Worm (Caenorhabditis elegans): ENCODE results near the gene best-5.

DNA sequence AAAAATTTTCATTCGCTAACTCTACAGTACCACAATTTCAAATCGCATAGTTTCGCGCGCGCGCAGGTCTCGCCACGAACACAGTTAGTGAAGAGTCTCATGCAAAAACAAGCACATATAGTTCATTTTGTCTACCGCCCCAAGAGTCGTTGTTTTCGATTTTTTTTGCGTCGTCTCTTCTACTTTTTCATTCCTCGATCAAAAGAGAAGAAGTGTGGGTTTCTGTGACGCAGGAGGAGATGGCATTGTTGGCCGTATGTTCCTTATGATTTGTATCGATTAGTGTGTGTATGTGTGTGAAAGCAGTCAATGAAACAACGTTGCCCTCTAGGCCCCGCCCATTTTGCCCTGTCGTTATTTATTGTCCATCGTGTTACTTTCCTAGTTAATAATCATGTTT is 7.8 kb upstream of the best-5 start:
- TF ChIP-seq pes-1 (GFP tag; IDR thresholded peaks at IDR 0.05) (no peak), tbx-11 (GFP tag; IDR thresholded peaks at IDR 0.05) (no peak), ama-1 (optimal IDR thresholded peaks at IDR 0.05) (no peak), ceh-36 (tag; optimal IDR thresholded peaks at IDR 0.05) (no peak), hnd-1 (tag; optimal IDR thresholded peaks at IDR 0.05) (no peak), flt-1 (GFP tag; IDR thresholded peaks at IDR 0.05) (no peak), aly-1 (tag; optimal IDR thresholded peaks at IDR 0.05) (no peak), hmg-4 (GFP tag; optimal IDR thresholded peaks at IDR 0.05) (no peak), F13C5.2 (tag; optimal IDR thresholded peaks at IDR 0.05) (no peak), scrt-1 (GFP tag; IDR thresholded peaks at IDR 0.05) (no peak), ets-7 (tag; optimal IDR thresholded peaks at IDR 0.05) (no peak), B0310.2 (tag; optimal IDR thresholded peaks at IDR 0.05) (no peak), tra-4 (tag; optimal IDR thresholded peaks at IDR 0.05) (no peak)

All from whole organism, early embryonic.